Fruit fly (Drosophila melanogaster) whole organism, adult: ENCODE results near the gene Cyp6d4.

Experiments
- CG14711 ChIP-seq: fragments of 200-800 bp; sonication (Bioruptor generic); optimal IDR thresholded peaks from 2 replicates; lab custom pipeline; 2018; ENCODE audit warnings: missing biosample characterization, mild to moderate bottlenecking, missing genetic modification characterization, moderate library complexity
- CG1620 ChIP-seq: fragments of 200-800 bp; sonication (Bioruptor generic); optimal IDR thresholded peaks from 2 replicates; lab custom pipeline; 2016; ENCODE audit warnings: missing biosample characterization, missing genetic modification characterization
- CG7101 ChIP-seq: fragments of 200-800 bp; sonication (Bioruptor generic); optimal IDR thresholded peaks from 2 replicates; lab custom pipeline; 2018; ENCODE audit warnings: missing biosample characterization, mild to moderate bottlenecking, missing genetic modification characterization, moderate library complexity
- Clk ChIP-seq: fragments of 200-800 bp; sonication (Bioruptor generic); optimal IDR thresholded peaks from 2 replicates; lab custom pipeline; 2017; ENCODE audit warnings: missing biosample characterization, missing genetic modification characterization
- Hr96 ChIP-seq: fragments of 200-800 bp; sonication (Bioruptor generic); optimal IDR thresholded peaks from 2 replicates; lab custom pipeline; 2016; ENCODE audit warnings: missing biosample characterization, missing genetic modification characterization
- cnc ChIP-seq, 2 experiments: fragments of >200 bp; optimal IDR thresholded peaks; 2 replicates each; lab custom pipeline; 2017
- kay ChIP-seq: fragments of 200-800 bp; sonication (Bioruptor generic); peaks from one replicate; lab custom pipeline; 2016; ENCODE audit warnings: missing biosample characterization, missing genetic modification characterization, borderline replicate concordance
- tj ChIP-seq: fragments of 200-800 bp; sonication (Bioruptor generic); optimal IDR thresholded peaks from 3 replicates; lab custom pipeline; 2017; ENCODE audit warnings: missing biosample characterization, mild to moderate bottlenecking, missing genetic modification characterization, moderate library complexity
- toe ChIP-seq: fragments of 200-800 bp; sonication (Bioruptor generic); optimal IDR thresholded peaks from 2 replicates; lab custom pipeline; 2016; ENCODE audit warnings: missing biosample characterization, missing genetic modification characterization

dm6 chr3R:22710662-22711061, 12.5 kb downstream of the Cyp6d4 start, which contains the start of gene CG4907:
- TF ChIP-seq Hr96 (GFP tag; lab: Kevin White, UChicago) = no peak
- TF ChIP-seq CG14711 (tag; lab: Kevin White, UChicago) = no peak
- no peak for TF ChIP-seq Clk (GFP tag; lab: Kevin White, UChicago)
- TF ChIP-seq CG1620 (GFP tag; lab: Kevin White, UChicago) = no peak
- TF ChIP-seq CG7101 (tag; lab: Kevin White, UChicago) = no peak
- TF ChIP-seq cnc (optimal IDR thresholded peaks at IDR 0.05; lab: Kevin White, UChicago) = no peak
- TF ChIP-seq kay (GFP tag; lab: Kevin White, UChicago) = no peak
- no peak for TF ChIP-seq toe (GFP tag; lab: Kevin White, UChicago)
- no peak for TF ChIP-seq tj (GFP tag; lab: Kevin White, UChicago)
